Fruit fly (Drosophila melanogaster): ENCODE results near the gene fh.
A peak's percentile ranks its signal among the peaks of the same experiment; 100 is the strongest.

The fh gene

dm6 chrX:9109072-9109844, 39.6 kb downstream of the fh start (continued):
- TF ChIP-seq CG13894 (tag; optimal IDR thresholded peaks at IDR 0.05), result no peak
- peak; percentile 36; the same call in 1 of the 2 replicates for TF ChIP-seq MBD-R2 (GFP tag; IDR thresholded peaks at IDR 0.05)
- peak; percentile 27 for TF ChIP-seq Atf3 (GFP tag; optimal IDR thresholded peaks at IDR 0.05)
- no peak for TF ChIP-seq fru (optimal IDR thresholded peaks at IDR 0.05)
- no peak for TF ChIP-seq CG10565 (GFP tag; optimal IDR thresholded peaks at IDR 0.05)
- TF ChIP-seq CG31224 (GFP tag; IDR thresholded peaks at IDR 0.05), result no peak
- peak; percentile 72 for TF ChIP-seq CG9727 (GFP tag; optimal IDR thresholded peaks at IDR 0.05)
- TF ChIP-seq gt (GFP tag; IDR thresholded peaks at IDR 0.05), result no peak
- TF ChIP-seq Dip3 (GFP tag; optimal IDR thresholded peaks at IDR 0.05), result peak; percentile 61
- TF ChIP-seq CG6689 (GFP tag; IDR thresholded peaks at IDR 0.05), result peak; percentile 55
- TF ChIP-seq tx (GFP tag; optimal IDR thresholded peaks at IDR 0.05), result peak; percentile 53
- TF ChIP-seq TFAM (GFP tag; optimal IDR thresholded peaks at IDR 0.05), result no peak
- no peak for TF ChIP-seq CG32772 (GFP tag; IDR thresholded peaks at IDR 0.05)
- TF ChIP-seq BEAF-32 (GFP tag; optimal IDR thresholded peaks at IDR 0.05), result peak; percentile 38
- TF ChIP-seq CG8388 (GFP tag; optimal IDR thresholded peaks at IDR 0.05), result peak; percentile 47
- peak; percentile 40 for TF ChIP-seq ewg (GFP tag; optimal IDR thresholded peaks at IDR 0.05)
- TF ChIP-seq zfh2 (GFP tag; optimal IDR thresholded peaks at IDR 0.05), result peak; percentile 49
- TF ChIP-seq Fer1 (GFP tag; optimal IDR thresholded peaks at IDR 0.05), result no peak
- TF ChIP-seq zen (tag; optimal IDR thresholded peaks at IDR 0.05), result peak; percentile 46
- TF ChIP-seq gro (GFP tag; optimal IDR thresholded peaks at IDR 0.05), result peak; percentile 56
- TF ChIP-seq CG9797 (GFP tag; optimal IDR thresholded peaks at IDR 0.05), result peak; percentile 69
- peak; percentile 25 for TF ChIP-seq pnt (GFP tag; optimal IDR thresholded peaks at IDR 0.05)
- TF ChIP-seq chif (GFP tag; optimal IDR thresholded peaks at IDR 0.05), result peak; percentile 52 to 66
- no peak for TF ChIP-seq H15 (GFP tag; IDR thresholded peaks at IDR 0.05)
- TF ChIP-seq CG1792 (GFP tag; optimal IDR thresholded peaks at IDR 0.05), result peak; percentile 3
- TF ChIP-seq Ada2b (GFP tag; IDR thresholded peaks at IDR 0.05), result 0 out of 2 replicates have a peak, but pooled peaks have one; percentile 30
- peak; percentile 25 for TF ChIP-seq dm (GFP tag; optimal IDR thresholded peaks at IDR 0.05)
- TF ChIP-seq fd64A (GFP tag; optimal IDR thresholded peaks at IDR 0.05), result no peak
- no peak for TF ChIP-seq sens-2 (GFP tag; IDR thresholded peaks at IDR 0.05)
- TF ChIP-seq CG14965 (GFP tag; optimal IDR thresholded peaks at IDR 0.05; ENCODE audit: borderline replicate concordance), result no peak
- no peak for TF ChIP-seq crol (GFP tag; IDR thresholded peaks at IDR 0.05)
- TF ChIP-seq D19B (GFP tag; optimal IDR thresholded peaks at IDR 0.05), result peak; percentile 28
- peak; percentile 28 for TF ChIP-seq CG33557 (GFP tag; optimal IDR thresholded peaks at IDR 0.05)
- TF ChIP-seq CG6254 (GFP tag; optimal IDR thresholded peaks at IDR 0.05), result peak; percentile 98
- TF ChIP-seq CG4404 (GFP tag; IDR thresholded peaks at IDR 0.05), result peak; percentile 45
- no peak for TF ChIP-seq CG31388 (GFP tag; optimal IDR thresholded peaks at IDR 0.05)
- TF ChIP-seq Neu2 (GFP tag; optimal IDR thresholded peaks at IDR 0.05; ENCODE audit: borderline replicate concordance), result no peak
- TF ChIP-seq hbn (GFP tag; IDR thresholded peaks at IDR 0.05; ENCODE audit: partially characterized antibody), result no peak
- peak; percentile 73 for TF ChIP-seq CG16863 (GFP tag; optimal IDR thresholded peaks at IDR 0.05)
- no peak for TF ChIP-seq CG14050 (GFP tag; IDR thresholded peaks at IDR 0.05)
- TF ChIP-seq CG9215 (GFP tag; IDR thresholded peaks at IDR 0.05), result peak; percentile 44
- TF ChIP-seq Oaz (GFP tag; IDR thresholded peaks at IDR 0.05), result no peak
- 0 out of 2 replicates have a peak, but pooled peaks have one; percentile 32 for TF ChIP-seq esg (GFP tag; conservative IDR thresholded peaks at IDR 0.05)
- TF ChIP-seq ab (GFP tag; optimal IDR thresholded peaks at IDR 0.05), result no peak
- TF ChIP-seq hth (optimal IDR thresholded peaks at IDR 0.05), result no peak
- TF ChIP-seq gsb (GFP tag; IDR thresholded peaks at IDR 0.05), result no peak
- peak; percentile 38 for TF ChIP-seq Sry-δ (GFP tag; optimal IDR thresholded peaks at IDR 0.05)
- peak; percentile 74 for TF ChIP-seq cg (GFP tag; optimal IDR thresholded peaks at IDR 0.05)
- peak; percentile 63 for TF ChIP-seq dmrt11E (tag; optimal IDR thresholded peaks at IDR 0.05)
- TF ChIP-seq CG12744 (GFP tag; optimal IDR thresholded peaks at IDR 0.05), result peak; percentile 22
- peak; percentile 36 for TF ChIP-seq Dad (GFP tag; optimal IDR thresholded peaks at IDR 0.05)
